Worm (Caenorhabditis elegans) whole organism, young adult: ENCODE results near the gene C14A4.6.

Experiments
- C06A6.2 ChIP-seq: fragments of 200-800 bp; sonication (Bioruptor generic); conservative IDR thresholded peaks from 2 replicates; pipeline ENCODE4 v1.3.6; 2022; ENCODE audit warnings: missing genetic modification characterization, missing compliant biosample characterization
- F23B12.7 ChIP-seq: sonication (generic microtip); optimal IDR thresholded peaks from 2 replicates; lab custom pipeline; 2017; ENCODE audit warnings: missing genetic modification characterization, mild to moderate bottlenecking, missing compliant biosample characterization, antibody characterized with exemption, moderate library complexity; ENCODE audit not compliant: insufficient read depth
- F37B4.10 ChIP-seq: fragments of 200-800 bp; sonication (Bioruptor generic); IDR thresholded peaks from 2 replicates; pipeline ENCODE4 v1.3.6; 2022; ENCODE audit warnings: missing genetic modification characterization, missing compliant biosample characterization
- F57A8.1 ChIP-seq: fragments of 200-800 bp; sonication (Bioruptor generic); optimal IDR thresholded peaks from 2 replicates; lab custom pipeline; 2018; ENCODE audit warnings: mild to moderate bottlenecking, missing genetic modification characterization, moderate library complexity, missing compliant biosample characterization
- F57C9.4 ChIP-seq: sonication (generic microtip); optimal IDR thresholded peaks from 2 replicates; lab custom pipeline; 2017; ENCODE audit warnings: mild to moderate bottlenecking, missing genetic modification characterization, missing compliant biosample characterization
- T07F8.4 ChIP-seq: sonication (generic microtip); optimal IDR thresholded peaks from 2 replicates; lab custom pipeline; 2016; ENCODE audit warnings: mild to moderate bottlenecking, missing genetic modification characterization, moderate library complexity, missing compliant biosample characterization
- T26A5.8 ChIP-seq: sonication (generic microtip); optimal IDR thresholded peaks from 2 replicates; lab custom pipeline; 2016; ENCODE audit warnings: missing genetic modification characterization, missing compliant biosample characterization
- Y79H2A.3 ChIP-seq: fragments of 200-800 bp; sonication (Bioruptor generic); conservative IDR thresholded peaks from 2 replicates; pipeline ENCODE4 v1.3.6; 2022; ENCODE audit warnings: missing genetic modification reagents, missing genetic modification characterization, missing compliant biosample characterization
- ZK185.1 ChIP-seq: sonication (generic microtip); optimal IDR thresholded peaks from 2 replicates; lab custom pipeline; 2016; ENCODE audit warnings: mild to moderate bottlenecking, missing genetic modification characterization, missing compliant biosample characterization; ENCODE audit not compliant: poor library complexity, severe bottlenecking
- attf-5 ChIP-seq: fragments of 200-800 bp; sonication (Bioruptor generic); optimal IDR thresholded peaks from 2 replicates; lab custom pipeline; 2018; ENCODE audit warnings: mild to moderate bottlenecking, missing genetic modification characterization, missing compliant biosample characterization
- cebp-1 ChIP-seq, 2 experiments: fragments of 200-800 bp in 1 of 2; sonication (Bioruptor generic) in 1 of 2; sonication (generic microtip) in 1 of 2; IDR thresholded peaks in 1 of 2; optimal IDR thresholded peaks in 1 of 2; 2 replicates each; pipeline versions ENCODE4 v1.3.6 to Lab custom; 2017 to 2022; ENCODE audit warnings: missing compliant biosample characterization in 2 of 2, missing genetic modification characterization in 2 of 2, mild to moderate bottlenecking in 1 of 2, missing genetic modification reagents in 1 of 2, moderate library complexity in 1 of 2
- ceh-100 ChIP-seq: fragments of 200-800 bp; sonication (Bioruptor generic); IDR thresholded peaks from 2 replicates; pipeline ENCODE4 v1.3.6; 2022; ENCODE audit warnings: missing genetic modification reagents, missing genetic modification characterization, missing compliant biosample characterization
- ceh-40 ChIP-seq: fragments of 200-800 bp; sonication (Bioruptor generic); IDR thresholded peaks from 2 replicates; pipeline ENCODE4 v1.3.6; 2022; ENCODE audit warnings: missing genetic modification characterization, missing compliant biosample characterization
- ceh-58 ChIP-seq: fragments of 200-800 bp; sonication (Bioruptor generic); IDR thresholded peaks from 2 replicates; pipeline ENCODE4 v1.3.6; 2022; ENCODE audit warnings: missing genetic modification characterization, missing compliant biosample characterization
- ceh-79 ChIP-seq: sonication (generic microtip); optimal IDR thresholded peaks from 2 replicates; lab custom pipeline; 2017; ENCODE audit warnings: mild to moderate bottlenecking, missing genetic modification characterization, missing compliant biosample characterization
- die-1 ChIP-seq: sonication (generic microtip); optimal IDR thresholded peaks from 2 replicates; lab custom pipeline; 2016; ENCODE audit warnings: missing genotype, mild to moderate bottlenecking, missing genetic modification characterization, missing compliant biosample characterization
- dox-1 ChIP-seq: fragments of 200-800 bp; sonication (Bioruptor generic); IDR thresholded peaks from 2 replicates; pipeline ENCODE4 v1.3.6; 2022; ENCODE audit warnings: missing genetic modification reagents, missing genetic modification characterization, missing compliant biosample characterization
- egrh-3 ChIP-seq: fragments of 200-800 bp; sonication (Bioruptor generic); IDR thresholded peaks from 2 replicates; pipeline ENCODE4 v1.3.6; 2022; ENCODE audit warnings: missing genetic modification reagents, missing genetic modification characterization, missing compliant biosample characterization
- ets-4 ChIP-seq: fragments of 200-800 bp; sonication (Bioruptor generic); optimal IDR thresholded peaks from 2 replicates; lab custom pipeline; 2018; ENCODE audit warnings: mild to moderate bottlenecking, missing genetic modification characterization, missing compliant biosample characterization
- hlh-26 ChIP-seq: fragments of 200-800 bp; sonication (Bioruptor generic); conservative IDR thresholded peaks from 2 replicates; pipeline ENCODE4 v1.3.6; 2022; ENCODE audit warnings: missing genetic modification reagents, missing genetic modification characterization, missing compliant biosample characterization
- hmg-20 ChIP-seq: fragments of 200-800 bp; sonication (Bioruptor generic); IDR thresholded peaks from 2 replicates; pipeline ENCODE4 v1.3.6; 2022; ENCODE audit warnings: missing genetic modification reagents, missing genetic modification characterization, missing compliant biosample characterization
- lag-1 ChIP-seq: fragments of 200-800 bp; sonication (Bioruptor generic); IDR thresholded peaks from 2 replicates; pipeline ENCODE4 v1.3.6; 2022; ENCODE audit warnings: missing genetic modification reagents, missing genetic modification characterization, missing compliant biosample characterization
- let-526 ChIP-seq: fragments of 200-800 bp; sonication (Bioruptor generic); IDR thresholded peaks from 2 replicates; pipeline ENCODE4 v1.3.6; 2022; ENCODE audit warnings: missing genetic modification reagents, missing genetic modification characterization, missing compliant biosample characterization
- let-607 ChIP-seq, 2 experiments: fragments of 200-800 bp in 1 of 2; sonication (Bioruptor generic) in 1 of 2; sonication (generic microtip) in 1 of 2; optimal IDR thresholded peaks; 2 replicates each; lab custom pipeline; 2016 to 2018; ENCODE audit warnings: mild to moderate bottlenecking in 2 of 2, missing compliant biosample characterization in 2 of 2, missing genetic modification characterization in 2 of 2, moderate library complexity in 2 of 2, missing genotype in 1 of 2
- nhr-120 ChIP-seq: fragments of 200-800 bp; sonication (Bioruptor generic); IDR thresholded peaks from 2 replicates; pipeline ENCODE4 v1.3.6; 2022; ENCODE audit warnings: missing genetic modification characterization, missing compliant biosample characterization
- nhr-80 ChIP-seq: sonication (generic microtip); optimal IDR thresholded peaks from 2 replicates; lab custom pipeline; 2016; ENCODE audit warnings: missing genetic modification characterization, missing compliant biosample characterization
- rec-8 ChIP-seq, 2 experiments: sonication (generic microtip); optimal IDR thresholded peaks; 2 replicates each; lab custom pipeline; 2016; ENCODE audit warnings: mild to moderate bottlenecking in 2 of 2, missing genetic modification characterization in 2 of 2, missing genetic modification reagents in 2 of 2, missing genotype in 2 of 2, missing biosample characterization in 1 of 2, missing compliant biosample characterization in 1 of 2, moderate library complexity in 1 of 2
- tbp1 ChIP-seq: fragments of 200-800 bp; sonication (Bioruptor generic); optimal IDR thresholded peaks from 2 replicates; lab custom pipeline; 2018; ENCODE audit warnings: mild to moderate bottlenecking, missing genetic modification characterization, missing compliant biosample characterization
- unc-130 ChIP-seq: sonication (generic microtip); optimal IDR thresholded peaks from 2 replicates; lab custom pipeline; 2016; ENCODE audit warnings: missing genetic modification reagents, missing genetic modification characterization, missing compliant biosample characterization
- xnd-1 ChIP-seq: sonication (generic microtip); optimal IDR thresholded peaks from 2 replicates; lab custom pipeline; 2016; ENCODE audit warnings: missing genotype, missing genetic modification reagents, missing genetic modification characterization, missing compliant biosample characterization
- zim-3 ChIP-seq: sonication (generic microtip); optimal IDR thresholded peaks from 2 replicates; lab custom pipeline; 2017; ENCODE audit warnings: mild to moderate bottlenecking, missing genetic modification characterization, moderate library complexity, missing compliant biosample characterization
- ztf-26 ChIP-seq: sonication (generic microtip); optimal IDR thresholded peaks from 2 replicates; lab custom pipeline; 2017; ENCODE audit warnings: missing genetic modification characterization, missing compliant biosample characterization
- ztf-28 ChIP-seq: fragments of 200-800 bp; sonication (Bioruptor generic); IDR thresholded peaks from 2 replicates; pipeline ENCODE4 v1.3.6; 2022; ENCODE audit warnings: missing genetic modification reagents, missing genetic modification characterization, missing compliant biosample characterization
- ztf-3 ChIP-seq: fragments of 200-800 bp; sonication (Bioruptor generic); optimal IDR thresholded peaks from 2 replicates; lab custom pipeline; 2018; ENCODE audit warnings: mild to moderate bottlenecking, missing genetic modification characterization, missing compliant biosample characterization

The C14A4.6 gene

ce11 chrII:10594758-10595157 lies at the start of gene C14A4.6:
Gene C14A4.6 (minus strand): TSS chrII:10594776.
- TF ChIP-seq ZK185.1 (tag; lab: Kevin White, UChicago) (no peak), nhr-80 (tag; lab: Kevin White, UChicago) (peak; percentile 72), T26A5.8 (no peak), F23B12.7 (tag; lab: Kevin White, UChicago) (no peak), ceh-100 (GFP tag; lab: Robert Waterston, UW) (no peak), attf-5 (no peak), let-526 (GFP tag; lab: Robert Waterston, UW) (no peak), F57C9.4 (no peak), cebp-1 (GFP tag; IDR thresholded peaks at IDR 0.05; lab: Robert Waterston, UW) (no peak), cebp-1 (tag; optimal IDR thresholded peaks at IDR 0.05; lab: Kevin White, UChicago) (no peak), nhr-120 (no peak), hlh-26 (no peak), dox-1 (GFP tag; lab: Robert Waterston, UW) (0 out of 2 replicates have a peak, but pooled peaks have one; percentile 28), lag-1 (GFP tag; lab: Robert Waterston, UW) (no peak)
- TF ChIP-seq, all 124 proteins: peak for 2

- no peak for TF ChIP-seq tbp1
- no peak for TF ChIP-seq ceh-40 (GFP tag; lab: Robert Waterston, UW)
- no peak for TF ChIP-seq F57A8.1 (GFP tag; lab: Kevin White, UChicago)
- no peak for TF ChIP-seq ceh-58 (GFP tag; lab: Robert Waterston, UW)
- TF ChIP-seq rec-8 (tag; optimal IDR thresholded peaks at IDR 0.05; lab: Kevin White, UChicago): no peak
- no peak for TF ChIP-seq zim-3 (tag; lab: Kevin White, UChicago)
- no peak for TF ChIP-seq T26A5.8
Measured at ce11 chrII:10643403-10643802, 48.8 kb upstream of the C14A4.6 start, which contains the start of gene M28.4. Gene M28.4 (plus strand): TSS chrII:10643703.

- no peak for TF ChIP-seq xnd-1 (tag; lab: Kevin White, UChicago)
- TF ChIP-seq, all 124 proteins: peak for 0
Measured at ce11 chrII:10639110-10639509, 44.5 kb upstream of the C14A4.6 start, which contains the start of gene M28.9. Gene M28.9 (plus strand): TSS chrII:10639410.

- TF ChIP-seq egrh-3 (GFP tag; lab: Robert Waterston, UW): peak; percentile 71; the same call in 1 of the 2 replicates
Measured at ce11 chrII:10637681-10638080, 43.1 kb upstream of the C14A4.6 start.

DNA sequence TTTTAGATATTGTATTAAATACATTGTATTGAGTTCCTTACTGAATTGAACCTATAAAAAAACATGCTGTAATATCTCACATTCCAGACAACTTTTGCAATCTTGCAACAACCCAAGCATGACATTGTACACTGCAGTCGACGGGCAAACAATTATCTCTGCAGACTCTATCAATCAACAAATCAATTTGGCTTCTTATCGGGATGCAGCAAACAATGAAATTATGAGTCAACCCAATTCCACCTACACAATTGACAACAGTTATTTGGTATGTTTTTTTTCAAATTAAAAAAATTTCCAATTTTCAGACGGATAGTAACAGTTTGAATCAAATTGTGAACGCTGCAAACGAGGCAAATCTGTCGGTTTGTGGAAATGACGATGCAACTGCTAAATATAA lies 36.4 kb upstream of the C14A4.6 start:
- TF ChIP-seq lag-1 (GFP tag; lab: Robert Waterston, UW) (no peak), nhr-80 (tag; lab: Kevin White, UChicago) (peak; percentile 43)

ce11 chrII:10627963-10628362 lies 33.4 kb upstream of the C14A4.6 start, which contains the start of gene M28.8:
Gene M28.8 (plus strand): TSS chrII:10628263.
- TF ChIP-seq Y79H2A.3 (GFP tag; lab: Robert Waterston, UW) (no peak), unc-130 (no peak), ztf-28 (GFP tag; lab: Robert Waterston, UW) (no peak), die-1 (tag; lab: Kevin White, UChicago) (no peak), ets-4 (GFP tag; lab: Kevin White, UChicago) (no peak), F37B4.10 (no peak), ZK185.1 (tag; lab: Kevin White, UChicago) (no peak), dox-1 (GFP tag; lab: Robert Waterston, UW) (no peak), C06A6.2 (GFP tag; lab: Robert Waterston, UW) (no peak), ceh-100 (GFP tag; lab: Robert Waterston, UW) (no peak), let-526 (GFP tag; lab: Robert Waterston, UW) (no peak), T07F8.4 (no peak), ztf-26 (tag; lab: Kevin White, UChicago) (no peak), nhr-80 (tag; lab: Kevin White, UChicago) (no peak), ztf-3 (GFP tag; lab: Kevin White, UChicago) (no peak), ceh-79 (no peak), hmg-20 (GFP tag; lab: Robert Waterston, UW) (no peak), let-607 (tag; optimal IDR thresholded peaks at IDR 0.05; lab: Kevin White, UChicago) (no peak)
